Worm (Caenorhabditis elegans): Measurements from ENCODE around the gene gst-23.

The gst-23 gene

DNA sequence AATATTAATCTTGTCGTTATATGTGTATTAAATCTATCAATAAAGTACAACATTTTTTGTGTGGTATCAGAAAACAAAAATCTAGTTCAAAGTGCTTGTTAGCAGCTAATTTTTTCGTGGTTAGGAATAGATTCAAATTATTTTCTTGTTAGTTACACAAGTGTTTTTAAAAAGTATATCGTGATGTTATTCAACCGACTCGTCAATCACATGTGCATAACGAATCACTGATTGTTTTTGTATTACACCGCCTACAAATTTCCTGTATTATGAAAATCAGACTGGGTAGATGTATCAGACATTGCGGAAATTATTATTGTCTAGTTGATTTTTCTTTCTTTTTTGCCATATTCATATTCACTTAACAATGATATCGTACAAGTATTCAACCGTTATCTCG lies 39.9 kb downstream of the gst-23 start, which contains the start of gene str-64:
Gene str-64, plus strand, starts transcription at position 301 of the 400 bp plus-strand sequence.
- TF ChIP-seq unc-62 (GFP tag; optimal IDR thresholded peaks at IDR 0.05 in 1 of 2) (peak in 1 of 2 experiments; percentile 73), unc-62 (tag; optimal IDR thresholded peaks at IDR 0.05) (no peak), nhr-48 (tag; optimal IDR thresholded peaks at IDR 0.05) (no peak), ceh-62 (tag; optimal IDR thresholded peaks at IDR 0.05) (no peak), lsy-2 (tag; optimal IDR thresholded peaks at IDR 0.05) (no peak), nhr-28 (tag; optimal IDR thresholded peaks at IDR 0.05) (no peak), hmg-1.1 (GFP tag; IDR thresholded peaks at IDR 0.05) (no peak), aha-1 (tag) (peak; percentile 18), zip-11 (GFP tag; IDR thresholded peaks at IDR 0.05) (no peak)

DNA sequence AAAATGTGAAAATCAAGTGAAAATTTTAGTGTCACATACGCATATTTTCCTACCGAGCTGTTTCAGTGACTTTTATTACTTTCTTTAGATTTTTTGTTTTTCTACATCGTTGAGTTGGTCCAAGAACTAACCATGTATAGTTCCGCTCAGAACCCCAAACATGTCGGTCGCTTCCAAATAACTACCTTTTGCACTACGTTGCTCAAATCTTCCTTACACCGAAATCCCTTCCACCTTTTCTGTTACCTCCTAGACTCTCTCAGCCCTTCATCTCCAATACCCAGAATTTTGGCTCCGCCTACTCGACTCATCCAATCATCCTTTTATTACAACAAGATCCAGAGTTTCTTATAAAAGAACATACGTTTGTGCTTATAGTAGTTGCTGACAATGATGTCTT lies 41.5 kb downstream of the gst-23 start, which contains the start of gene F35F10.5:
Gene F35F10.5, plus strand, starts transcription at position 301 of the 400 bp plus-strand sequence.
- TF ChIP-seq lir-3 (tag; optimal IDR thresholded peaks at IDR 0.05) (no peak), T20F7.1 (GFP tag; optimal IDR thresholded peaks at IDR 0.05) (no peak), unc-62 (GFP tag; optimal IDR thresholded peaks at IDR 0.05 in 1 of 2) (peak in 1 of 2 experiments; percentile 25), unc-62 (tag; optimal IDR thresholded peaks at IDR 0.05) (no peak), fkh-10 (GFP tag; optimal IDR thresholded peaks at IDR 0.05) (no peak), nhr-10 (tag; optimal IDR thresholded peaks at IDR 0.05) (no peak), madf-9 (GFP tag; conservative IDR thresholded peaks at IDR 0.05) (no peak), nhr-6 (tag; optimal IDR thresholded peaks at IDR 0.05) (no peak), dmd-8 (GFP tag; IDR thresholded peaks at IDR 0.05) (no peak), nhr-48 (tag; optimal IDR thresholded peaks at IDR 0.05) (no peak), lin-15B (tag; optimal IDR thresholded peaks at IDR 0.05) (no peak), ZK337.2 (GFP tag; IDR thresholded peaks at IDR 0.05) (0 out of 2 replicates have a peak, but pooled peaks have one; percentile 24), aha-1 (tag) (peak; percentile 49), nhr-76 (tag; optimal IDR thresholded peaks at IDR 0.05) (no peak), aly-2 (tag; optimal IDR thresholded peaks at IDR 0.05) (no peak), vab-7 (GFP tag; IDR thresholded peaks at IDR 0.05) (no peak), nhr-42 (GFP tag; IDR thresholded peaks at IDR 0.05) (no peak), ztf-11 (tag; optimal IDR thresholded peaks at IDR 0.05) (no peak), dmd-9 (GFP tag; IDR thresholded peaks at IDR 0.05) (no peak), saeg-2 (GFP tag; IDR thresholded peaks at IDR 0.05) (no peak)

DNA sequence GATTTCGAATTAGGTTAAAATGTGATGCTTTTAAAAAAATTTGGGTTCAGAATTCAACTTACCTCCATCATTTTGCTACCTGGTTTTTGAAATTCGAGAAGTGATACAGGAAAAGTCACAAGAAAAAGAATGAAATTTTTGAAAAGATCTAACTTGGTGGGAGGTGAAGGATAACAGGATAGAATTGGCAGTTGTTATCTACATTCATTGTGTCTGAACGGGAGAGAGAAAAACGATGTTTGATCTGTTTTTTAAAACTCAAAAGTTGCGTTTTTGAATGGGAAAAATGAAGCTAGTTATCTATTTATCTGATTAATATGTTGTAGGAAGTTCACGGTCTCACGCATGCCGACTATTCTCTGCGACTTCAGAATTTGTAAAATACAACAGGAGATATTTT lies 44.2 kb downstream of the gst-23 start, which contains the start of gene F35F10.7:
Gene F35F10.7, minus strand, starts transcription at position 101 of the 400 bp plus-strand sequence.
- TF ChIP-seq F44E2.7 (GFP tag; IDR thresholded peaks at IDR 0.05) (no peak), snpc-1.2 (GFP tag; IDR thresholded peaks at IDR 0.05) (no peak), hlh-30 (tag; optimal IDR thresholded peaks at IDR 0.05; ENCODE audit: insufficient read depth) (no peak), ces-1 (GFP tag; optimal IDR thresholded peaks at IDR 0.05) (no peak), hmg-1.1 (GFP tag; IDR thresholded peaks at IDR 0.05) (no peak), jun-1 (tag; optimal IDR thresholded peaks at IDR 0.05) (no peak), Y105C5A.15 (GFP tag; IDR thresholded peaks at IDR 0.05) (no peak), skn-1 (tag; optimal IDR thresholded peaks at IDR 0.05) (no peak), ctbp-1 (GFP tag; IDR thresholded peaks at IDR 0.05) (no peak), nhr-11 (tag; optimal IDR thresholded peaks at IDR 0.05) (no peak), mdt-29 (GFP tag; IDR thresholded peaks at IDR 0.05) (no peak), dmd-6 (GFP tag; IDR thresholded peaks at IDR 0.05) (no peak), Y75B8A.6 (GFP tag; IDR thresholded peaks at IDR 0.05) (no peak), cey-2 (tag; optimal IDR thresholded peaks at IDR 0.05; ENCODE audit: borderline replicate concordance, insufficient read depth) (no peak), mep-1 (tag; optimal IDR thresholded peaks at IDR 0.05) (no peak), ZK546.5 (tag; optimal IDR thresholded peaks at IDR 0.05) (no peak), lin-38 (GFP tag; IDR thresholded peaks at IDR 0.05) (no peak)

Measured in whole organism, L4 larva.